Worm (Caenorhabditis elegans) whole organism, young adult: ENCODE measurements around the gene rdl-1.

Experiments used
- F55B11.4 ChIP-seq: sonication (generic microtip); optimal IDR thresholded peaks from 2 replicates; lab custom pipeline; 2016; ENCODE audit warnings: missing compliant biosample characterization, missing genetic modification characterization, borderline replicate concordance; ENCODE audit not compliant: insufficient read depth
- Y56A3A.18 ChIP-seq: fragments of 200-800 bp; sonication (Bioruptor generic); IDR thresholded peaks from 2 replicates; pipeline ENCODE4 v1.3.6; 2022; ENCODE audit warnings: missing genetic modification reagents, missing genetic modification characterization, missing compliant biosample characterization
- Y67H2A.10 ChIP-seq: fragments of 200-800 bp; sonication (Bioruptor generic); conservative IDR thresholded peaks from 2 replicates; pipeline ENCODE4 v1.3.6; 2022; ENCODE audit warnings: missing genetic modification reagents, missing genetic modification characterization, missing compliant biosample characterization
- ZK185.1 ChIP-seq: sonication (generic microtip); optimal IDR thresholded peaks from 2 replicates; lab custom pipeline; 2016; ENCODE audit warnings: mild to moderate bottlenecking, missing genetic modification characterization, missing compliant biosample characterization; ENCODE audit not compliant: poor library complexity, severe bottlenecking
- athp-1 ChIP-seq: sonication (generic microtip); optimal IDR thresholded peaks from 2 replicates; lab custom pipeline; 2017; ENCODE audit warnings: mild to moderate bottlenecking, missing genetic modification characterization, missing compliant biosample characterization
- ekl-4 ChIP-seq: fragments of 200-800 bp; sonication (Bioruptor generic); IDR thresholded peaks from 2 replicates; pipeline ENCODE4 v1.3.6; 2022; ENCODE audit warnings: missing genetic modification reagents, missing genetic modification characterization, missing compliant biosample characterization
- hmg-20 ChIP-seq: fragments of 200-800 bp; sonication (Bioruptor generic); IDR thresholded peaks from 2 replicates; pipeline ENCODE4 v1.3.6; 2022; ENCODE audit warnings: missing genetic modification reagents, missing genetic modification characterization, missing compliant biosample characterization
- lin-26 ChIP-seq: fragments of 200-800 bp; sonication (Bioruptor generic); IDR thresholded peaks from 2 replicates; pipeline ENCODE4 v1.3.6; 2022; ENCODE audit warnings: missing genetic modification reagents, missing genetic modification characterization, missing compliant biosample characterization
- mxl-1 ChIP-seq: sonication (generic microtip); optimal IDR thresholded peaks from 2 replicates; lab custom pipeline; 2016; ENCODE audit warnings: missing genetic modification characterization, missing compliant biosample characterization
- rcor-1 ChIP-seq: fragments of 200-800 bp; sonication (Bioruptor generic); IDR thresholded peaks from 2 replicates; pipeline ENCODE4 v1.3.6; 2022; ENCODE audit warnings: missing genetic modification reagents, missing genetic modification characterization, missing compliant biosample characterization

DNA sequence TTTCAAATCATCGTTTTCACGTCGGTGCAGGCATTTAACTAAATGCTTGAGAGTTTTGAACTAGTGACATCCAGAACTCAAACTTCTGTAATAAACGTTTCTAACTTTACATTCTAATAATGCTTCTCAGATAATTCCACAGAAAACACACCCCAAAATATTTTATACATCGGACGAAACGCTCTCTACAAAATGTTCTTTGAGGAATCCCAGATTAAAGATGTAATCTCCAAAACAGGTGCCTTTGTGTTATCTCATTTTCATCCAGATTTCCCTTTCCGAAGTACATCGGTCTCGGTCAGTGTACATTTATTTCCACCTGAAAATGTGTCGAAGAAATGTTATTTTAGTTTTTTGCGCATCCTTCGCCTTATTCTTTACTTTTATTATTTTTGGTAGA is 34.7 kb upstream of the rdl-1 start, which contains the start of gene C33H5.2:
- TF ChIP-seq F55B11.4 (tag; lab: Kevin White, UChicago) = no peak
- no peak for TF ChIP-seq Y56A3A.18 (GFP tag; lab: Robert Waterston, UW)
- no peak for TF ChIP-seq Y67H2A.10
- no peak for TF ChIP-seq lin-26 (GFP tag; lab: Robert Waterston, UW)
- TF ChIP-seq hmg-20 (GFP tag; lab: Robert Waterston, UW) = no peak
- TF ChIP-seq rcor-1 (GFP tag; lab: Robert Waterston, UW) = no peak
- TF ChIP-seq mxl-1 (tag; lab: Kevin White, UChicago) = no peak
- TF ChIP-seq athp-1 (tag; lab: Kevin White, UChicago) = no peak
- TF ChIP-seq ekl-4 (GFP tag; lab: Robert Waterston, UW) = no peak
- no peak for TF ChIP-seq ZK185.1 (tag; lab: Kevin White, UChicago)
